Fruit fly (Drosophila melanogaster): ENCODE data around the gene CG9702.

DNA sequence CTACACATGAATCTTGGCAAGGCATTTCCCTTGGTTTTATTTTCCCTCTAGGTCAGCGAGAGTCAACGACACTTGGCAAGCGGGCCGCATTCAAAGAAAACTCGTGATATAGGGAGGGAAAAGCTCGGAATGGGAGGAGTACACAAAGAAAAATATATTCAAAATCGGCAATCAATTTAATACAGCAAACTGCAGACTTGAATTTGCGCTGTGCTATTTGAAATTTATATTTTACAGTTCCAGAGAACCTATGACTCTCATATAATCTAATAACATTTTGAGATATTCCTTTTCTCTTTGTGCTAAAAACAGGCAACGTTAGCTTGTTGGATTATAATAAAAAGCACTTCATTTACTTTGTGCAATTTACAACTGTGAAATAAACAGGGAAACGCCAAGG is 49.7 kb upstream of the CG9702 start:
- no peak for TF ChIP-seq EcR (GFP tag; optimal IDR thresholded peaks at IDR 0.05)
- no peak for TF ChIP-seq psq (optimal IDR thresholded peaks at IDR 0.05)
- TF ChIP-seq Dll (optimal IDR thresholded peaks at IDR 0.05), result no peak
- TF ChIP-seq pan (optimal IDR thresholded peaks at IDR 0.05), result no peak
